Worm (Caenorhabditis elegans): ENCODE data around the gene Y38H6A.1.
"Not testable (repeated sequence)": the region's sequence is repeated elsewhere in the genome, so short reads cannot be mapped to it uniquely, and the experiment has no call there.

DNA sequence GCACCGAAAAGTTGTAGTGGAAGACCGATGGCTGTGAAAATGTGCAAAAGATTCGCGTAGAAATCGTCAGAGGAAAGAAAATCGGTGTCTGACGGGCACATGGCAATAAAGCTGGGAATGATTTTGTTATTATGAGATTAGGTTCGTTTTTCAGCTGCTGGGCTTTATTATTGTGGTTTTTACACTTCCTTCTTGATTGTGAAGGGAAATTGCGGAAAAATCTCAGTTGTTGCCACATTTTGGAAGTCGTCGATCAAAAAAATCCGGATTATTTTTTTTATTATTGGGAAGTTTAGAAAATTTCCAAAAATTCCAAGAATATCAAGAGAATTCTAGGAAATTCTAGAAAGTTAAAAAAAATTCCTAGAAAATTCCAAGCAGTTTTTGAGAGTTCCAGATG is 43.6 kb downstream of the Y38H6A.1 start, which contains the start of gene srh-177:
- TF ChIP-seq unc-30, blmp-1 (tag; optimal IDR thresholded peaks at IDR 0.05): not testable (repeated sequence)

Measured in whole organism, L1 larva.